Worm (Caenorhabditis elegans) whole organism, L4 larva: ENCODE results near the gene F14D7.14.

Experiments used
- F26F4.8 ChIP-seq: fragments of 200-800 bp; sonication (Bioruptor generic); conservative IDR thresholded peaks from 2 replicates; pipeline ENCODE4 v1.3.6; 2022; ENCODE audit warnings: missing genetic modification characterization, missing compliant biosample characterization
- F49E8.2 ChIP-seq: sonication (generic microtip); optimal IDR thresholded peaks from 2 replicates; lab custom pipeline; 2016; ENCODE audit warnings: missing compliant biosample characterization, mild to moderate bottlenecking, missing genetic modification characterization, borderline replicate concordance
- T26A8.4 ChIP-seq: fragments of 200-800 bp; sonication (Bioruptor generic); IDR thresholded peaks from 2 replicates; pipeline ENCODE4 v1.3.6; 2022; ENCODE audit warnings: missing genetic modification characterization, missing compliant biosample characterization
- Y5F2A.4 ChIP-seq: fragments of 200-800 bp; sonication (Bioruptor generic); optimal IDR thresholded peaks from 2 replicates; lab custom pipeline; 2018; ENCODE audit warnings: mild to moderate bottlenecking, missing genetic modification characterization, missing compliant biosample characterization
- ZK546.5 ChIP-seq, 2 experiments: sonication (generic microtip); optimal IDR thresholded peaks; 2 replicates each; lab custom pipeline; 2017; ENCODE audit warnings: missing biosample characterization in 2 of 2, missing genetic modification characterization in 2 of 2
- aha-1 ChIP-seq: fragments of 150-350 bp; peaks from one replicate; lab custom pipeline; 2014; ENCODE audit warnings: missing biosample characterization, missing genetic modification characterization
- attf-4 ChIP-seq: sonication (generic microtip); optimal IDR thresholded peaks from 3 replicates; lab custom pipeline; 2017; ENCODE audit warnings: missing biosample characterization, missing genetic modification characterization
- ceh-20 ChIP-seq: fragments of 200-800 bp; sonication (Bioruptor generic); IDR thresholded peaks from 2 replicates; pipeline ENCODE4 v1.3.6; 2022; ENCODE audit warnings: missing genetic modification reagents, missing genetic modification characterization, missing compliant biosample characterization
- ceh-44 ChIP-seq: fragments of 200-800 bp; sonication (Bioruptor generic); IDR thresholded peaks from 2 replicates; pipeline ENCODE4 v1.3.6; 2022; ENCODE audit warnings: missing genetic modification reagents, missing genetic modification characterization, missing compliant biosample characterization
- ceh-62 ChIP-seq: sonication (generic microtip); optimal IDR thresholded peaks from 2 replicates; lab custom pipeline; 2017; ENCODE audit warnings: missing biosample characterization, missing genetic modification characterization
- ceh-82 ChIP-seq: sonication (generic microtip); optimal IDR thresholded peaks from 2 replicates; lab custom pipeline; 2017; ENCODE audit warnings: missing biosample characterization, missing genetic modification characterization
- cey-2 ChIP-seq: sonication (generic microtip); optimal IDR thresholded peaks from 3 replicates; lab custom pipeline; 2017; ENCODE audit warnings: missing genetic modification characterization, mild to moderate bottlenecking, missing compliant biosample characterization, antibody characterized with exemption, borderline replicate concordance; ENCODE audit not compliant: insufficient read depth
- daf-19 ChIP-seq: fragments of 200-800 bp; sonication (Bioruptor generic); conservative IDR thresholded peaks from 2 replicates; pipeline ENCODE4 v1.3.6; 2022; ENCODE audit warnings: missing genetic modification characterization, missing compliant biosample characterization
- duxl-1 ChIP-seq: sonication (generic microtip); optimal IDR thresholded peaks from 2 replicates; lab custom pipeline; 2016; ENCODE audit warnings: mild to moderate bottlenecking, missing genetic modification characterization, moderate library complexity, missing compliant biosample characterization; ENCODE audit not compliant: poor library complexity
- dve-1 ChIP-seq: sonication (generic microtip); optimal IDR thresholded peaks from 2 replicates; lab custom pipeline; 2017; ENCODE audit warnings: antibody characterized with exemption, mild to moderate bottlenecking, missing genetic modification characterization, missing compliant biosample characterization; ENCODE audit not compliant: insufficient read depth
- egl-43 ChIP-seq: fragments of 200-800 bp; sonication (Bioruptor generic); IDR thresholded peaks from 2 replicates; pipeline ENCODE4 v1.3.6; 2022; ENCODE audit warnings: missing genetic modification reagents, missing genetic modification characterization, missing compliant biosample characterization
- fkh-10 ChIP-seq: fragments of 150-350 bp; optimal IDR thresholded peaks from 2 replicates; lab custom pipeline; 2014; ENCODE audit warnings: missing biosample characterization, missing genetic modification reagents, missing genetic modification characterization
- hif-1 ChIP-seq, 2 experiments: sonication (generic microtip); optimal IDR thresholded peaks; 2 replicates each; lab custom pipeline; 2016 to 2017; ENCODE audit warnings: missing compliant biosample characterization in 2 of 2, missing genetic modification characterization in 2 of 2, missing genetic modification reagents in 2 of 2, missing genotype in 2 of 2, mild to moderate bottlenecking in 1 of 2
- hmg-1.1 ChIP-seq: fragments of 200-800 bp; sonication (Bioruptor generic); IDR thresholded peaks from 2 replicates; pipeline ENCODE4 v1.3.6; 2022; ENCODE audit warnings: missing genetic modification reagents, missing genetic modification characterization, missing compliant biosample characterization
- jun-1 ChIP-seq: fragments of 150-350 bp; optimal IDR thresholded peaks from 2 replicates; lab custom pipeline; 2014; ENCODE audit warnings: missing biosample characterization, missing genetic modification reagents, missing genetic modification characterization
- lim-7 ChIP-seq: fragments of 200-800 bp; sonication (Bioruptor generic); IDR thresholded peaks from 2 replicates; pipeline ENCODE4 v1.3.6; 2022; ENCODE audit warnings: missing genetic modification characterization, missing compliant biosample characterization
- lin-13 ChIP-seq: fragments of 150-350 bp; optimal IDR thresholded peaks from 2 replicates; lab custom pipeline; 2014; ENCODE audit warnings: missing biosample characterization, missing genetic modification reagents, missing genetic modification characterization
- lin-38 ChIP-seq: fragments of 200-800 bp; sonication (Bioruptor generic); IDR thresholded peaks from 2 replicates; pipeline ENCODE4 v1.3.6; 2022; ENCODE audit warnings: missing genetic modification reagents, missing genetic modification characterization, missing compliant biosample characterization
- lin-39 ChIP-seq: fragments of 150-350 bp; optimal IDR thresholded peaks from 2 replicates; lab custom pipeline; 2014; ENCODE audit warnings: missing biosample characterization, missing genetic modification reagents, missing genetic modification characterization
- mdl-1 ChIP-seq, 2 experiments: fragments of 150-350 bp in 1 of 2; sonication (generic microtip) in 1 of 2; optimal IDR thresholded peaks; 2 replicates each; lab custom pipeline; 2014 to 2017; ENCODE audit warnings: missing biosample characterization in 2 of 2, missing genetic modification characterization in 2 of 2
- mdt-29 ChIP-seq: fragments of 200-800 bp; sonication (Bioruptor generic); IDR thresholded peaks from 2 replicates; pipeline ENCODE4 v1.3.6; 2022; ENCODE audit warnings: missing genetic modification reagents, missing genetic modification characterization, missing compliant biosample characterization
- mxl-2 ChIP-seq: fragments of 200-800 bp; sonication (Bioruptor generic); conservative IDR thresholded peaks from 2 replicates; pipeline ENCODE4 v1.3.6; 2022; ENCODE audit warnings: missing genetic modification reagents, missing genetic modification characterization, missing compliant biosample characterization
- nhr-102 ChIP-seq: sonication (generic microtip); optimal IDR thresholded peaks from 2 replicates; lab custom pipeline; 2016; ENCODE audit warnings: mild to moderate bottlenecking, missing genetic modification characterization, moderate library complexity, missing compliant biosample characterization
- nhr-42 ChIP-seq: fragments of 200-800 bp; sonication (Bioruptor generic); IDR thresholded peaks from 2 replicates; pipeline ENCODE4 v1.3.6; 2022; ENCODE audit warnings: missing genetic modification characterization, missing compliant biosample characterization
- nhr-6 ChIP-seq: fragments of 150-350 bp; optimal IDR thresholded peaks from 2 replicates; lab custom pipeline; 2014; ENCODE audit warnings: missing biosample characterization, missing genetic modification characterization
- nhr-76 ChIP-seq: fragments of 150-350 bp; optimal IDR thresholded peaks from 2 replicates; lab custom pipeline; 2014; ENCODE audit warnings: missing biosample characterization, missing genetic modification characterization
- tag-97 ChIP-seq: fragments of 200-800 bp; sonication (Bioruptor generic); IDR thresholded peaks from 2 replicates; pipeline ENCODE4 v1.3.6; 2022; ENCODE audit warnings: missing genetic modification characterization, missing compliant biosample characterization
- unc-62 ChIP-seq, 3 experiments: fragments of 150-350 bp in 1 of 3; sonication (generic microtip); optimal IDR thresholded peaks in 2 of 3; peaks in 1 of 3; 1 replicate in 1 of 3; 2 replicates in 2 of 3; lab custom pipeline; 2014 to 2017; ENCODE audit warnings: missing biosample characterization in 3 of 3, missing genetic modification characterization in 3 of 3, missing genetic modification reagents in 3 of 3, missing genotype in 1 of 3
- vab-7 ChIP-seq: fragments of 200-800 bp; sonication (Bioruptor generic); IDR thresholded peaks from 2 replicates; pipeline ENCODE4 v1.3.6; 2022; ENCODE audit warnings: missing genetic modification reagents, missing genetic modification characterization, missing compliant biosample characterization
- zip-11 ChIP-seq: fragments of 200-800 bp; sonication (Bioruptor generic); IDR thresholded peaks from 2 replicates; pipeline ENCODE4 v1.3.6; 2022; ENCODE audit warnings: missing genetic modification characterization, missing compliant biosample characterization
- zip-2 ChIP-seq: fragments of 150-350 bp; optimal IDR thresholded peaks from 2 replicates; lab custom pipeline; 2014; ENCODE audit warnings: missing biosample characterization, missing genetic modification characterization
- ztf-7 ChIP-seq: fragments of 150-350 bp; optimal IDR thresholded peaks from 2 replicates; lab custom pipeline; 2014; ENCODE audit warnings: missing biosample characterization, missing genetic modification characterization

The F14D7.14 gene

ce11 chrV:14328806-14329205 lies 19.1 kb downstream of the F14D7.14 start, which contains the start of gene pepm-1:
Gene pepm-1, plus strand, starts transcription at chrV:14329106.
- TF ChIP-seq mdt-29 (GFP tag; lab: Robert Waterston, UW) (no peak), attf-4 (tag; lab: Kevin White, UChicago) (no peak), zip-11 (GFP tag; lab: Robert Waterston, UW) (no peak), ceh-44 (no peak), vab-7 (GFP tag; lab: Robert Waterston, UW) (no peak), duxl-1 (tag; lab: Kevin White, UChicago) (no peak), F49E8.2 (tag; lab: Kevin White, UChicago) (no peak), ceh-20 (GFP tag; lab: Robert Waterston, UW) (no peak), ceh-82 (tag; lab: Kevin White, UChicago) (no peak), fkh-10 (GFP tag; lab: Kevin White, UChicago) (no peak), zip-2 (tag; lab: Kevin White, UChicago) (no peak), mxl-2 (no peak), unc-62 (GFP tag; optimal IDR thresholded peaks at IDR 0.05 in 1 of 2; lab: Kevin White, UChicago) (no peak), unc-62 (tag; optimal IDR thresholded peaks at IDR 0.05; lab: Kevin White, UChicago) (no peak), tag-97 (GFP tag; lab: Robert Waterston, UW) (no peak), lim-7 (GFP tag; lab: Robert Waterston, UW) (no peak), lin-13 (GFP tag; lab: Kevin White, UChicago) (no peak), cey-2 (tag; lab: Kevin White, UChicago) (no peak), F26F4.8 (no peak), nhr-102 (tag; lab: Kevin White, UChicago) (no peak), jun-1 (tag; lab: Kevin White, UChicago) (no peak)
- TF ChIP-seq, all 104 proteins: peak for 0

- TF ChIP-seq ztf-7 (no peak), mdl-1 (tag; optimal IDR thresholded peaks at IDR 0.05; lab: Kevin White, UChicago) (peak in 1 of 2 experiments; percentile 13)
These were observed 21.7 kb downstream of the F14D7.14 start, which contains the start of gene F47B8.8 for ce11 chrV:14331477-14331876. Gene F47B8.8, plus strand, starts transcription at chrV:14331733.

ce11 chrV:14333116-14333515 lies 23.4 kb downstream of the F14D7.14 start, which contains the start of gene srm-4:
Gene srm-4, plus strand, starts transcription at chrV:14333416.
- TF ChIP-seq aha-1 = no peak
- no peak for TF ChIP-seq Y5F2A.4 (GFP tag; lab: Kevin White, UChicago)
- no peak for TF ChIP-seq hmg-1.1
- TF ChIP-seq hif-1 (tag; optimal IDR thresholded peaks at IDR 0.05; lab: Kevin White, UChicago) = no peak
- TF ChIP-seq zip-2 (tag; lab: Kevin White, UChicago) = no peak
- TF ChIP-seq nhr-6 (tag; lab: Kevin White, UChicago) = no peak
- TF ChIP-seq tag-97 (GFP tag; lab: Robert Waterston, UW) = no peak
- no peak for TF ChIP-seq lin-39 (tag; lab: Kevin White, UChicago)
- TF ChIP-seq nhr-76 (tag; lab: Kevin White, UChicago) = no peak

ce11 chrV:14334901-14335300 lies 25.2 kb downstream of the F14D7.14 start, which contains the start of gene srm-5:
Gene srm-5, plus strand, starts transcription at chrV:14335201.
- TF ChIP-seq lin-38 (GFP tag; lab: Robert Waterston, UW) = no peak
- no peak for TF ChIP-seq daf-19 (GFP tag; lab: Robert Waterston, UW)
- TF ChIP-seq dve-1 = no peak
- no peak for TF ChIP-seq mdt-29 (GFP tag; lab: Robert Waterston, UW)
- TF ChIP-seq ceh-62 = no peak
- no peak for TF ChIP-seq nhr-42 (GFP tag; lab: Robert Waterston, UW)
- no peak for TF ChIP-seq ZK546.5 (tag; optimal IDR thresholded peaks at IDR 0.05; lab: Kevin White, UChicago)
- TF ChIP-seq lin-13 (GFP tag; lab: Kevin White, UChicago) = no peak
- TF ChIP-seq egl-43 (GFP tag; lab: Robert Waterston, UW) = no peak
- TF ChIP-seq T26A8.4 = no peak
